Worm (Caenorhabditis elegans): ENCODE results near the gene dhs-22.

- TF ChIP-seq nhr-11 (tag; optimal IDR thresholded peaks at IDR 0.05): no peak
- TF ChIP-seq mec-3 (tag; optimal IDR thresholded peaks at IDR 0.05; ENCODE audit: borderline replicate concordance): no peak
- no peak for TF ChIP-seq hlh-30 (tag; optimal IDR thresholded peaks at IDR 0.05; ENCODE audit: insufficient read depth)
- TF ChIP-seq rnt-1 (tag; optimal IDR thresholded peaks at IDR 0.05): no peak
Observed at ce11 chrV:14378052-14378451, 43.2 kb downstream of the dhs-22 start.

Data from whole organism, late embryonic.